Fruit fly (Drosophila melanogaster): ENCODE results near the gene CG5687.

Gene CG5687

DNA sequence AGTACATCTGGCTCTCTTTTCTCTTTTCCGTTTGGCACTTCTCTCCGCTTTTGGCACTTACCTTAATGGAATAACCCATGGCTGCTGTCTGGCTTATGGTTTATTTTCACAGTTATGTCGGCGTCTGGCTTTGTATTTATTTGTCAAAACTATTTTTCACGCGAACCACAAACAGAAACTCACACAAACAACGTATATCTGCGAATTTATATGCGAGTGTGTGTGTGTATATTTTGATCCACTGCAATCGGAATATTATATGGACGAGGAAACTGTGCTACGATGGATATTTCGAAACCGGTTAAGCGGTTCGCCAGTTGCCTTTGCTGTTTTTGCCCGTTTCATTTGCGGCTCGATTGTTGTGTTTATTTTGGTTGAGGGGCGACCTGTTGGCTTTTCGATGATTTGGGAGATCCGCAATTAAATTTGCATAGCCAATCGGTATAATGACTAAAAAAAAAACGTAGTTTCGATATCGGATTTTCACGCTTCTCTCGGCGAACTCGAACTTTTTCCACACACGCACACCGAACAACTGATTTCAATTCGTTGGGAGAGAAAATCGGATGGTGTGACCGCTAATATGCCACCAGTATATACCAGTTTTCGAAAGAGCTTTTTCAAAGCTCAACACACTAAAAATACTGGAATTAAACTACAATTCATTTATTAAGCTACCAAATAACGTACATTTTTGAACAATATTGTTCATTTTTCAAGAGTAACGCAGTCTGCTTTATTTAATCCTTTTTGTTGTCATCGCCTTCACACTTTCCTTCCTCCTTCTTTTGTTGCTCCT is 30.8 kb upstream of the CG5687 start, which contains the start of gene CG1927:
Gene CG1927 (minus strand): TSS at position 541 of the 799 bp plus-strand sequence.
- TF ChIP-seq Sox14 (GFP tag; optimal IDR thresholded peaks at IDR 0.05) (no peak), Eip75B (GFP tag; optimal IDR thresholded peaks at IDR 0.05) (peak; percentile 5), achi (GFP tag; optimal IDR thresholded peaks at IDR 0.05) (no peak), ss (GFP tag; optimal IDR thresholded peaks at IDR 0.05) (peak; percentile 40 to 50), Eip78C (GFP tag) (peak; percentile 69), CG9139 (GFP tag; optimal IDR thresholded peaks at IDR 0.05) (no peak), CG6854 (GFP tag; optimal IDR thresholded peaks at IDR 0.05) (peak; percentile 22), CG1621 (tag; optimal IDR thresholded peaks at IDR 0.05) (no peak), svp (GFP tag) (peak; percentile 47), esn (GFP tag; optimal IDR thresholded peaks at IDR 0.05) (peak; percentile 22), CG15336 (GFP tag; IDR thresholded peaks at IDR 0.05) (peak; percentile 10; the same call in 1 of the 2 replicates), acj6 (GFP tag; optimal IDR thresholded peaks at IDR 0.05) (no peak), CG10669 (GFP tag; optimal IDR thresholded peaks at IDR 0.05) (no peak), OdsH (GFP tag; optimal IDR thresholded peaks at IDR 0.05) (no peak), spab (GFP tag; optimal IDR thresholded peaks at IDR 0.05) (no peak), Lpt (GFP tag; optimal IDR thresholded peaks at IDR 0.05) (no peak), fkh (GFP tag; optimal IDR thresholded peaks at IDR 0.05) (peak; percentile 62)

DNA sequence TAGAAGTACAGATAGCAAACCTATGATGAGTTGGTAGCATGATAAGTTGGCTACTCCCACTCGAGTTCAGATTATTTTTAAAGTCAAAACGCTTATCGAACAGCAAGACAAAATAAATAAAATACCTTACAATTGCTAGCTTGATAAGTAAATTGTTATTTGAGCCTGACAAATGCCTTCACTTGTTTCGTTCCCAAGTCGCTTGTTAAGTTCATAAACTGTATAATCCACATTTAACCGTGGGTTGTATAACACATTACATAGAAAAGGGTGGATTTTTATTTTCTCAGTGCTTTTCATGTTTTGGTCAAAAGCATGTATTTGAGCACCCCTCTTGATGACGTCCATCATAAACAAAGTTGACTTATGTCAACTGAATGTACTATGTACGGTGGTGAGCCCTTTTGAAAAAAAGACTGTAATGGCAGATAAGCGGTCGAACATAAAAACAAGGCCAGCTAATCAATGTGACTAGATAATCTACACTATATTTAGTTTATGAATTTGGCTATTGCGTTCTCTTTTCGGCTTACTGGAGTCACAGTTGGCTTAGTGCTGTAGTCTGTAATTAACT is 30.0 kb upstream of the CG5687 start:
- TF ChIP-seq topi (GFP tag; optimal IDR thresholded peaks at IDR 0.05) (no peak), CG1621 (tag; optimal IDR thresholded peaks at IDR 0.05) (no peak), net (GFP tag; optimal IDR thresholded peaks at IDR 0.05) (no peak), fkh (GFP tag; optimal IDR thresholded peaks at IDR 0.05) (peak; percentile 0), Eip78C (GFP tag) (peak; percentile 57), Met (GFP tag; optimal IDR thresholded peaks at IDR 0.05) (no peak), svp (GFP tag) (peak; percentile 1), lz (GFP tag; optimal IDR thresholded peaks at IDR 0.05) (no peak)

DNA sequence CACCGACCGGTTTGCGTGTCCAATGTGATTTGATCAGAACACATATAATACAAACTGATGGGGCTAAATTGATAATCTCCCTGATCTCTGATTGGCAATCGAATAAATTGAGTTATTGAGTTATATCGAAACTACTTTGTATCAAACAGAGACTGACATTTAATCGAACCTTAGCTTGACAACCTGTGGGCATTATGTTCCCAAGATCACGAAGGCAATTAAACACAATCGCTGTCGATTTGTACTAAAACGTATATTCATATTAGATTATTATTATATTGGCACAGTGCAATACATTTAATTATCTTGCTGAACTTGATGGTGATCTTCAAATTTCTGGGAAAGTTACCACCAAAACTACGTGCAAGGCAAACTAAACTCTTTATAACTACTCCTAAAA is 29.5 kb upstream of the CG5687 start:
- TF ChIP-seq CG6792 (GFP tag; optimal IDR thresholded peaks at IDR 0.05) (no peak), svp (GFP tag) (peak; percentile 53), CG3919 (GFP tag; optimal IDR thresholded peaks at IDR 0.05) (no peak), cyc (GFP tag; optimal IDR thresholded peaks at IDR 0.05) (no peak), acj6 (GFP tag; optimal IDR thresholded peaks at IDR 0.05) (no peak), Eip93F (GFP tag; optimal IDR thresholded peaks at IDR 0.05) (no peak), CG8319 (GFP tag; optimal IDR thresholded peaks at IDR 0.05) (no peak)

DNA sequence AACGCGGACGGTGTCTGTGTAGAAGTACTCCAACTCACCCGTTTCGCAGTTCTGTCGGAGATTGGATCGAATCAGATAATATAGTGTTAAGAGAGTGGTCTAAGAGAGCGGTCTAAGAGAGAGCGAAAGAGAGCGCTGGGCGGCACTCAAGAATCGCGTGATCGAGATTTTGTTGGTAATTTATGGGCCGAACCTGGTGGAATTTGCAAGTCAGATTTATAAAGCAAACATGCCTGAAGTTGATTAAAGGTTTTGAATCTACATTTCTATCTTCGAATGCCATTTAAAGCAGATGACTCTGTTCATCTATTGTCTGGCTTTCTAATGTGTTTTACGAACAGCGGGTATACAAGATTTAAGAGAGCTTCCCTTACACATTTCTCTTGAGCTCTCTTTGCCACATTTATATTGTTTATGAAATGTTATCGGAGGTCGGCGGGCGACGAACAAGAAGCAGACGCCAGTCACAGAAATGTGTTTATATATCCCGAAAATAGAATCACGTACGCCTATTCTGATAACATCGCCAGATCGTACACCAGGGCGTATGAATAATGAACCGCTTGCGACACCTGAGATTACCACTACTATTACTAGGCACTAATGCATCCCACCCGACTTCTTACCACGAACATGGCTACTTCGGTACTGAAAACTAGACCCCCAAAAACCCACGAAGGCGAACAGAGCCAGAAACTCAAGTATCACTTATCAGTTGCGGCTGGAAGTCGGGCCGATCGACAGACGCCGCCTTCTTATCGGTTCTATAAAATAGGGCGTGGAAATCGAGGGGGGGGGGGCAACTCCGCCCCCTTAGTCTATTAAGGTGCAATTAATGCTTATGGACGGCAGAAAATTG is 28.8 kb upstream of the CG5687 start:
- TF ChIP-seq Eip78C (GFP tag) (peak; percentile 27), svp (GFP tag) (peak; percentile 95), CG6854 (GFP tag; optimal IDR thresholded peaks at IDR 0.05) (peak; percentile 47), fkh (GFP tag; optimal IDR thresholded peaks at IDR 0.05) (peak; percentile 44), cyc (GFP tag; optimal IDR thresholded peaks at IDR 0.05) (no peak), CG1621 (tag; optimal IDR thresholded peaks at IDR 0.05) (no peak), CG3032 (tag; optimal IDR thresholded peaks at IDR 0.05) (no peak), vri (GFP tag; optimal IDR thresholded peaks at IDR 0.05) (peak; percentile 71), CG16779 (tag; optimal IDR thresholded peaks at IDR 0.05) (peak; percentile 27), Gug (GFP tag; IDR thresholded peaks at IDR 0.05) (no peak), ss (GFP tag; optimal IDR thresholded peaks at IDR 0.05) (peak; percentile 33 to 77)

Data from whole organism, prepupa.